Fruit fly (Drosophila melanogaster) whole organism, embryonic: ENCODE data around the gene zuc.
A peak's percentile ranks its signal among the peaks of the same experiment; 100 is the strongest.

Experiments
- Adf1 ChIP-seq: fragments of 200-800 bp; sonication (Bioruptor generic); IDR thresholded peaks from 2 replicates; pipeline ENCODE4 v1.3.6; 2022; ENCODE audit warnings: missing biosample characterization, missing genetic modification characterization
- BtbVII ChIP-seq: fragments of 200-800 bp; sonication (Bioruptor generic); optimal IDR thresholded peaks from 3 replicates; lab custom pipeline; 2017; ENCODE audit warnings: missing biosample characterization, mild to moderate bottlenecking, missing genetic modification characterization
- CG10543 ChIP-seq: fragments of 200-800 bp; sonication (Bioruptor generic); optimal IDR thresholded peaks from 3 replicates; lab custom pipeline; 2017; ENCODE audit warnings: missing biosample characterization, mild to moderate bottlenecking, missing genetic modification characterization, moderate library complexity
- CG11085 ChIP-seq: fragments of 200-800 bp; sonication (Bioruptor generic); IDR thresholded peaks from 2 replicates; pipeline ENCODE4 v1.3.6; 2022; ENCODE audit warnings: missing biosample characterization, missing genetic modification characterization
- CG11247 ChIP-seq: fragments of 200-800 bp; sonication (Bioruptor generic); IDR thresholded peaks from 2 replicates; pipeline ENCODE4 v1.3.6; 2022; ENCODE audit warnings: missing biosample characterization, missing genetic modification characterization
- CG12391 ChIP-seq: fragments of 200-800 bp; sonication (Bioruptor generic); optimal IDR thresholded peaks from 3 replicates; lab custom pipeline; 2018; ENCODE audit warnings: missing biosample characterization, mild to moderate bottlenecking, missing genetic modification characterization, moderate library complexity
- CG13894 ChIP-seq: fragments of 200-800 bp; sonication (Bioruptor generic); optimal IDR thresholded peaks from 3 replicates; lab custom pipeline; 2018; ENCODE audit warnings: missing biosample characterization, mild to moderate bottlenecking, missing genetic modification characterization, moderate library complexity
- CG14014 ChIP-seq: fragments of 200-800 bp; sonication (Bioruptor generic); IDR thresholded peaks from 2 replicates; pipeline ENCODE4 v1.3.6; 2022; ENCODE audit warnings: missing biosample characterization, missing genetic modification characterization
- CG14710 ChIP-seq: fragments of 200-800 bp; sonication (Bioruptor generic); optimal IDR thresholded peaks from 3 replicates; lab custom pipeline; 2019; ENCODE audit warnings: missing biosample characterization, mild to moderate bottlenecking, missing genetic modification characterization, moderate library complexity
- CG15269 ChIP-seq: fragments of 200-800 bp; sonication (Bioruptor generic); optimal IDR thresholded peaks from 2 replicates; lab custom pipeline; 2018; ENCODE audit warnings: missing biosample characterization, mild to moderate bottlenecking, missing genetic modification characterization, moderate library complexity
- CG1529 ChIP-seq: fragments of 200-800 bp; sonication (Bioruptor generic); optimal IDR thresholded peaks from 3 replicates; lab custom pipeline; 2018; ENCODE audit warnings: missing biosample characterization, missing genetic modification characterization
- CG15696 ChIP-seq: fragments of 200-800 bp; sonication (Bioruptor generic); optimal IDR thresholded peaks from 2 replicates; lab custom pipeline; 2019; ENCODE audit warnings: missing biosample characterization, mild to moderate bottlenecking, missing genetic modification characterization, moderate library complexity
- CG1602 ChIP-seq: fragments of 200-800 bp; sonication (Bioruptor generic); optimal IDR thresholded peaks from 3 replicates; lab custom pipeline; 2016; ENCODE audit warnings: missing biosample characterization, missing genetic modification characterization
- CG17328 ChIP-seq: fragments of 200-800 bp; sonication (Bioruptor generic); IDR thresholded peaks from 2 replicates; pipeline ENCODE4 v1.3.6; 2022; ENCODE audit warnings: missing biosample characterization, missing genetic modification characterization
- CG18619 ChIP-seq: fragments of 200-800 bp; sonication (Bioruptor generic); optimal IDR thresholded peaks from 3 replicates; lab custom pipeline; 2017; ENCODE audit warnings: missing biosample characterization, mild to moderate bottlenecking, missing genetic modification characterization
- CG3065 ChIP-seq: fragments of 200-800 bp; sonication (Bioruptor generic); optimal IDR thresholded peaks from 2 replicates; lab custom pipeline; 2016; ENCODE audit warnings: missing biosample characterization, missing genetic modification characterization
- CG3281 ChIP-seq: fragments of 200-800 bp; sonication (Bioruptor generic); optimal IDR thresholded peaks from 3 replicates; lab custom pipeline; 2017; ENCODE audit warnings: missing biosample characterization, mild to moderate bottlenecking, missing genetic modification characterization
- CG4820 ChIP-seq: fragments of 200-800 bp; sonication (Bioruptor generic); optimal IDR thresholded peaks from 3 replicates; lab custom pipeline; 2016; ENCODE audit warnings: missing biosample characterization, missing genetic modification characterization
- CG5180 ChIP-seq: fragments of 200-800 bp; sonication (Bioruptor generic); optimal IDR thresholded peaks from 3 replicates; lab custom pipeline; 2017; ENCODE audit warnings: missing biosample characterization, missing genetic modification characterization, mild to moderate bottlenecking, moderate library complexity, missing genetic modification reagents
- CG6254 ChIP-seq: fragments of 200-800 bp; sonication (Bioruptor generic); optimal IDR thresholded peaks from 3 replicates; lab custom pipeline; 2017; ENCODE audit warnings: mild to moderate bottlenecking, missing biosample characterization, missing genetic modification reagents, missing genetic modification characterization
- CG6813 ChIP-seq: fragments of 200-800 bp; sonication (Bioruptor generic); optimal IDR thresholded peaks from 2 replicates; lab custom pipeline; 2017; ENCODE audit warnings: missing biosample characterization, missing genetic modification characterization, mild to moderate bottlenecking, moderate library complexity, missing genetic modification reagents
- CG7271 ChIP-seq: fragments of 200-800 bp; sonication (Bioruptor generic); optimal IDR thresholded peaks from 2 replicates; lab custom pipeline; 2018; ENCODE audit warnings: missing biosample characterization, mild to moderate bottlenecking, missing genetic modification characterization, moderate library complexity
- CG7745 ChIP-seq: fragments of 200-800 bp; sonication (Bioruptor generic); optimal IDR thresholded peaks from 2 replicates; lab custom pipeline; 2018; ENCODE audit warnings: missing biosample characterization, mild to moderate bottlenecking, missing genetic modification characterization, moderate library complexity
- CG8281 ChIP-seq: fragments of 200-800 bp; sonication (Bioruptor generic); optimal IDR thresholded peaks from 2 replicates; lab custom pipeline; 2018; ENCODE audit warnings: missing biosample characterization, mild to moderate bottlenecking, missing genetic modification characterization, moderate library complexity
- Ets65A ChIP-seq: fragments of 200-800 bp; sonication (Bioruptor generic); peaks from one replicate; lab custom pipeline; 2016; ENCODE audit warnings: missing biosample characterization, missing genetic modification characterization
- HLH3B ChIP-seq: fragments of 200-800 bp; sonication (Bioruptor generic); IDR thresholded peaks from 2 replicates; pipeline ENCODE4 v1.3.6; 2022; ENCODE audit warnings: missing biosample characterization, missing genetic modification characterization
- Med ChIP-seq: fragments of 200-800 bp; sonication (Bioruptor generic); peaks from one replicate; lab custom pipeline; 2016; ENCODE audit warnings: missing biosample characterization, missing genetic modification characterization, mild to moderate bottlenecking, inconsistent platforms, moderate library complexity
- Optix ChIP-seq: fragments of 200-800 bp; sonication (Bioruptor generic); IDR thresholded peaks from 3 replicates; pipeline ENCODE4 v1.3.6; 2022; ENCODE audit warnings: missing biosample characterization, missing genetic modification characterization
- Rfx ChIP-seq: fragments of 200-800 bp; sonication (Bioruptor generic); IDR thresholded peaks from 2 replicates; pipeline ENCODE4 v1.3.6; 2022; ENCODE audit warnings: missing biosample characterization, missing genetic modification characterization
- Usf ChIP-seq: fragments of 200-800 bp; sonication (Bioruptor generic); optimal IDR thresholded peaks from 2 replicates; lab custom pipeline; 2017; ENCODE audit warnings: missing genotype, missing biosample characterization, missing genetic modification characterization
- ara ChIP-seq: fragments of 200-800 bp; sonication (Bioruptor generic); IDR thresholded peaks from 2 replicates; pipeline ENCODE4 v1.3.6; 2022; ENCODE audit warnings: missing biosample characterization, missing genetic modification characterization
- bab2 ChIP-seq: fragments of 200-800 bp; sonication (Bioruptor generic); optimal IDR thresholded peaks from 2 replicates; lab custom pipeline; 2016; ENCODE audit warnings: missing biosample characterization, missing genetic modification characterization
- btn ChIP-seq: fragments of 200-800 bp; sonication (Bioruptor generic); optimal IDR thresholded peaks from 2 replicates; lab custom pipeline; 2016; ENCODE audit warnings: missing biosample characterization, missing genetic modification characterization
- ci ChIP-seq: fragments of 200-800 bp; sonication (Bioruptor generic); IDR thresholded peaks from 3 replicates; pipeline ENCODE4 v1.3.6; 2022; ENCODE audit warnings: missing biosample characterization, missing genetic modification characterization
- crc ChIP-seq: fragments of 200-800 bp; sonication (Bioruptor generic); optimal IDR thresholded peaks from 2 replicates; lab custom pipeline; 2016; ENCODE audit warnings: missing biosample characterization, missing genetic modification characterization
- dmrt99B ChIP-seq: fragments of 200-800 bp; sonication (Bioruptor generic); optimal IDR thresholded peaks from 2 replicates; lab custom pipeline; 2018; ENCODE audit warnings: missing biosample characterization, mild to moderate bottlenecking, missing genetic modification characterization, moderate library complexity
- gce ChIP-seq: fragments of 200-800 bp; sonication (Bioruptor generic); IDR thresholded peaks from 3 replicates; pipeline ENCODE4 v1.3.6; 2022; ENCODE audit warnings: missing biosample characterization, missing genetic modification characterization
- gcm ChIP-seq: fragments of 200-800 bp; sonication (Bioruptor generic); optimal IDR thresholded peaks from 2 replicates; lab custom pipeline; 2019; ENCODE audit warnings: missing biosample characterization, mild to moderate bottlenecking, missing genetic modification characterization, moderate library complexity
- gem ChIP-seq: fragments of 200-800 bp; sonication (Bioruptor generic); optimal IDR thresholded peaks from 2 replicates; lab custom pipeline; 2019; ENCODE audit warnings: missing biosample characterization, mild to moderate bottlenecking, missing genetic modification characterization, moderate library complexity
- ham ChIP-seq: fragments of 200-800 bp; sonication (Bioruptor generic); IDR thresholded peaks from 2 replicates; pipeline ENCODE4 v1.3.6; 2022; ENCODE audit warnings: missing biosample characterization, missing genetic modification characterization
- pho ChIP-seq: fragments of 200-800 bp; sonication (Bioruptor generic); optimal IDR thresholded peaks from 2 replicates; lab custom pipeline; 2016; ENCODE audit warnings: missing biosample characterization, missing genetic modification characterization
- pita ChIP-seq: fragments of 200-800 bp; sonication (Bioruptor generic); optimal IDR thresholded peaks from 2 replicates; lab custom pipeline; 2017; ENCODE audit warnings: missing biosample characterization, mild to moderate bottlenecking, missing genetic modification characterization
- psq ChIP-seq: fragments of 200-800 bp; sonication (Bioruptor generic); optimal IDR thresholded peaks from 2 replicates; lab custom pipeline; 2017; ENCODE audit warnings: missing biosample characterization, missing genetic modification characterization
- sd ChIP-seq: fragments of 200-800 bp; sonication (Bioruptor generic); optimal IDR thresholded peaks from 3 replicates; lab custom pipeline; 2018; ENCODE audit warnings: missing biosample characterization, mild to moderate bottlenecking, missing genetic modification characterization, moderate library complexity
- sens-2 ChIP-seq: fragments of 200-800 bp; sonication (Bioruptor generic); IDR thresholded peaks from 2 replicates; pipeline ENCODE4 v1.3.6; 2022; ENCODE audit warnings: missing biosample characterization, missing genetic modification characterization
- so ChIP-seq: fragments of 200-800 bp; sonication (Bioruptor generic); IDR thresholded peaks from 3 replicates; pipeline ENCODE4 v1.3.6; 2022; ENCODE audit warnings: missing biosample characterization, missing genetic modification characterization
- sob ChIP-seq: fragments of 200-800 bp; sonication (Bioruptor generic); IDR thresholded peaks from 2 replicates; pipeline ENCODE4 v1.3.6; 2022; ENCODE audit warnings: missing biosample characterization, missing genetic modification characterization
- trh ChIP-seq: fragments of 200-800 bp; sonication (Bioruptor generic); optimal IDR thresholded peaks from 2 replicates; lab custom pipeline; 2016; ENCODE audit warnings: missing biosample characterization, missing genetic modification characterization
- wor ChIP-seq: fragments of 200-800 bp; sonication (Bioruptor generic); IDR thresholded peaks from 2 replicates; pipeline ENCODE4 v1.3.6; 2022; ENCODE audit warnings: missing biosample characterization, missing genetic modification characterization
- z ChIP-seq: fragments of 200-800 bp; sonication (Bioruptor generic); IDR thresholded peaks from 3 replicates; pipeline ENCODE4 v1.3.6; 2022; ENCODE audit warnings: missing biosample characterization, missing genetic modification characterization

zuc gene

dm6 chr2L:12024104-12024503, 34.4 kb upstream of the zuc start:
- TF ChIP-seq Med (GFP tag; lab: Kevin White, UChicago): peak; percentile 25
- no peak for TF ChIP-seq CG1529 (GFP tag; lab: Kevin White, UChicago)
- no peak for TF ChIP-seq bab2 (GFP tag; lab: Kevin White, UChicago)
- TF ChIP-seq CG13894: peak; percentile 32
- TF ChIP-seq Usf: no peak
- TF ChIP-seq CG11085 (GFP tag; lab: Robert Waterston, UW): no peak
- peak; percentile 3 for TF ChIP-seq CG5180 (GFP tag; lab: Kevin White, UChicago)
- TF ChIP-seq crc (GFP tag; lab: Kevin White, UChicago): no peak
- TF ChIP-seq Ets65A (GFP tag; lab: Kevin White, UChicago): no peak
- peak; percentile 82 for TF ChIP-seq gem (tag; lab: Kevin White, UChicago)
- no peak for TF ChIP-seq wor (GFP tag; lab: Robert Waterston, UW)
- peak; percentile 85 for TF ChIP-seq CG8281 (tag; lab: Kevin White, UChicago)
- TF ChIP-seq sd: peak; percentile 80

DNA sequence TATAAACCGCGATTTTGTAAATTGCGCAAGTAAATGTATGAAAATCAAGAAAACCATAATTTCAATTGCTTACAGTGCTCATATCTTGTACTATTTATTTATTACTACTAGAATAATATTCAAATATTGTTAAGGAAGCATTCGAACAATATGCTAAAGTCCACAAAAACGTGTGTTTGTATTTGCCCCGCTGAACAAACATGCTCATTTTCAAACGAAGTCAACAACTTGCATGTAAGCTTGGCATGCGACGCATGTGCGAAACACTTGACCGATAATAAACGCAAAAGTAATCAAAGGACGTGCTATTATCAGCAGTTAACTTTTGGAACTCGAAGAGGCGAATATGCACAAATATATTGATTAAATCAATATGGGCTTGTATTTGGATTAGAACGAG, 31.5 kb upstream of the zuc start:
- TF ChIP-seq ham (GFP tag; lab: Robert Waterston, UW) (no peak), CG12391 (tag; lab: Kevin White, UChicago) (peak; percentile 65), CG1602 (GFP tag; lab: Kevin White, UChicago) (peak; percentile 22), trh (peak; percentile 65), CG3281 (GFP tag; lab: Kevin White, UChicago) (peak; percentile 80), Rfx (GFP tag; lab: Robert Waterston, UW) (peak; percentile 74; the same call in 1 of the 2 replicates), pho (GFP tag; lab: Kevin White, UChicago) (peak; percentile 18), sob (peak; percentile 60; the same call in 1 of the 2 replicates), pita (GFP tag; lab: Kevin White, UChicago) (no peak), CG14014 (GFP tag; lab: Robert Waterston, UW) (peak; percentile 60; the same call in 1 of the 2 replicates), CG7271 (tag; lab: Kevin White, UChicago) (peak; percentile 29), CG6254 (GFP tag; lab: Kevin White, UChicago) (peak; percentile 39), sens-2 (GFP tag; lab: Robert Waterston, UW) (no peak), btn (no peak), CG14710 (tag; lab: Kevin White, UChicago) (peak; percentile 63), CG3065 (GFP tag; lab: Kevin White, UChicago) (peak; percentile 40), CG15696 (tag; lab: Kevin White, UChicago) (peak; percentile 68), psq (GFP tag; lab: Kevin White, UChicago) (peak; percentile 46), dmrt99B (tag; lab: Kevin White, UChicago) (no peak), BtbVII (GFP tag; lab: Kevin White, UChicago) (peak; percentile 74), Optix (GFP tag; lab: Robert Waterston, UW) (no peak), z (0 out of 3 replicates have a peak, but pooled peaks have one; percentile 27), CG6813 (GFP tag; lab: Kevin White, UChicago) (peak; percentile 90), ara (GFP tag; lab: Robert Waterston, UW) (peak; percentile 19; the same call in 1 of the 2 replicates), gce (GFP tag; lab: Robert Waterston, UW) (no peak), so (peak; percentile 7; the same call in 2 of the 3 replicates), CG15269 (tag; lab: Kevin White, UChicago) (peak; percentile 63), CG17328 (GFP tag; lab: Robert Waterston, UW) (peak; percentile 61), CG7745 (peak; percentile 71), gcm (GFP tag; lab: Kevin White, UChicago) (peak; percentile 61), ci (GFP tag; lab: Robert Waterston, UW) (peak; percentile 69; the same call in 1 of the 3 replicates), Adf1 (peak; percentile 46; the same call in 1 of the 2 replicates), CG10543 (GFP tag; lab: Kevin White, UChicago) (peak; percentile 80), HLH3B (GFP tag; lab: Robert Waterston, UW) (no peak; the same call in 1 of the 2 replicates), CG4820 (GFP tag; lab: Kevin White, UChicago) (no peak), CG18619 (GFP tag; lab: Kevin White, UChicago) (peak; percentile 76), CG11247 (GFP tag; lab: Robert Waterston, UW) (peak; percentile 50; the same call in 1 of the 2 replicates)
